Fruit fly (Drosophila melanogaster): Measurements from ENCODE around the gene CG32081.

The CG32081 gene

DNA sequence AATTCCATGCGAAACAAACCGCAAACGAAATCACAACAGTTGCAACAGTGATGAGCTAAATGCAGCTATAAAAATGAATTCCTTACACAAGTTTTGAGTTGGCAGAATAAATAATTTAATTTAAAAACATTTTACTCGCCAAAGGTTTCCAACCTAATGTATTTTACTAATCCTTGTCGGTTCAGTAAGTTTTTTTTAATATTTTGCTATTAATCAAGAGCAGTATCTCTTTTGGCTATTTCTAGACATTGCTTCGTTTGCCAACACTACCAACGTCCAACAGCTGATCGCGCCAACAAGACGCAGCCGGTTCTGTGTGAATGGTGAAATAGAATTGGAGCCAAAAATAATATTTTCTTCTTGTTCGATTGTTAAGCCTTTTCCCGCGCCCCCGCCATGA, 37.3 kb downstream of the CG32081 start, which contains the start of the genes CG32075, CG45101 and SuUR (continued):
- TF ChIP-seq shn (GFP tag; optimal IDR thresholded peaks at IDR 0.05) (peak; percentile 92), sug (tag; optimal IDR thresholded peaks at IDR 0.05) (peak; percentile 88), Sox102F (GFP tag; optimal IDR thresholded peaks at IDR 0.05) (peak; percentile 91), inv (GFP tag; IDR thresholded peaks at IDR 0.05; ENCODE audit: partially characterized antibody) (no peak), Max (GFP tag; optimal IDR thresholded peaks at IDR 0.05) (peak; percentile 93), CG11504 (tag; optimal IDR thresholded peaks at IDR 0.05) (peak; percentile 85), jing (GFP tag; optimal IDR thresholded peaks at IDR 0.05) (peak; percentile 67), slp2 (GFP tag; optimal IDR thresholded peaks at IDR 0.05) (peak; percentile 85), sr (GFP tag; IDR thresholded peaks at IDR 0.05) (no peak), CG8924 (tag; optimal IDR thresholded peaks at IDR 0.05) (peak; percentile 86), CG8944 (GFP tag; optimal IDR thresholded peaks at IDR 0.05) (peak; percentile 84), hkb (optimal IDR thresholded peaks at IDR 0.05) (peak; percentile 71), hkb (GFP tag; IDR thresholded peaks at IDR 0.05) (peak; percentile 86), cwo (GFP tag; optimal IDR thresholded peaks at IDR 0.05) (peak; percentile 64), CG17612 (GFP tag; IDR thresholded peaks at IDR 0.05) (peak; percentile 59; the same call in 1 of the 2 replicates), CG12391 (tag; optimal IDR thresholded peaks at IDR 0.05) (peak; percentile 93), CG3838 (GFP tag; optimal IDR thresholded peaks at IDR 0.05) (peak; percentile 81), cas (GFP tag; IDR thresholded peaks at IDR 0.05) (peak; percentile 62), lbe (GFP tag; optimal IDR thresholded peaks at IDR 0.05) (peak; percentile 73), HLH54F (GFP tag; optimal IDR thresholded peaks at IDR 0.05) (peak; percentile 92), Sin3A (optimal IDR thresholded peaks at IDR 0.05) (peak; percentile 75), Hr3 (GFP tag; optimal IDR thresholded peaks at IDR 0.05) (peak; percentile 90), CG34224 (GFP tag; IDR thresholded peaks at IDR 0.05; ENCODE audit: partially characterized antibody) (no peak), twi (tag; optimal IDR thresholded peaks at IDR 0.05) (peak; percentile 72), Ets97D (GFP tag; optimal IDR thresholded peaks at IDR 0.05) (peak; percentile 85), lilli (GFP tag; optimal IDR thresholded peaks at IDR 0.05) (peak; percentile 95), CG10321 (GFP tag; IDR thresholded peaks at IDR 0.05) (no peak), CG7372 (GFP tag; IDR thresholded peaks at IDR 0.05) (peak; percentile 80), CG4360 (GFP tag; IDR thresholded peaks at IDR 0.05) (peak; percentile 47; the same call in 1 of the 2 replicates), yki (optimal IDR thresholded peaks at IDR 0.05) (no peak), stwl (tag; optimal IDR thresholded peaks at IDR 0.05) (peak; percentile 61), seq (GFP tag; IDR thresholded peaks at IDR 0.05) (peak; percentile 79), caup (GFP tag; optimal IDR thresholded peaks at IDR 0.05; ENCODE audit: severe bottlenecking) (peak; percentile 86), NK7.1 (GFP tag; optimal IDR thresholded peaks at IDR 0.05) (peak; percentile 70), CG1647 (GFP tag; optimal IDR thresholded peaks at IDR 0.05) (peak; percentile 76), CG18764 (GFP tag; optimal IDR thresholded peaks at IDR 0.05) (peak; percentile 83), Meics (GFP tag; optimal IDR thresholded peaks at IDR 0.05) (peak; percentile 86), HmgZ (tag; optimal IDR thresholded peaks at IDR 0.05) (peak; percentile 92), Tbp (GFP tag; optimal IDR thresholded peaks at IDR 0.05) (no peak), Asciz (GFP tag; optimal IDR thresholded peaks at IDR 0.05) (peak; percentile 62), CG8388 (GFP tag; optimal IDR thresholded peaks at IDR 0.05) (peak; percentile 82), tx (GFP tag; optimal IDR thresholded peaks at IDR 0.05) (peak; percentile 91), MTF-1 (GFP tag; optimal IDR thresholded peaks at IDR 0.05; ENCODE audit: borderline replicate concordance) (no peak), CG17328 (GFP tag; IDR thresholded peaks at IDR 0.05) (peak; percentile 89), oc (tag; optimal IDR thresholded peaks at IDR 0.05) (peak; percentile 57), phol (tag; optimal IDR thresholded peaks at IDR 0.05) (peak; percentile 90), HLHmδ (GFP tag; optimal IDR thresholded peaks at IDR 0.05) (no peak), CG42726 (GFP tag; IDR thresholded peaks at IDR 0.05; ENCODE audit: partially characterized antibody) (no peak), en (GFP tag; optimal IDR thresholded peaks at IDR 0.05) (peak; percentile 18), CG4617 (GFP tag; optimal IDR thresholded peaks at IDR 0.05; ENCODE audit: borderline replicate concordance) (peak; percentile 96), CG3847 (GFP tag; IDR thresholded peaks at IDR 0.05) (peak; percentile 90), Mes4 (GFP tag; optimal IDR thresholded peaks at IDR 0.05) (peak; percentile 75)

All from whole organism, embryonic.